Fruit fly (Drosophila melanogaster) whole organism, larva: ENCODE measurements around the gene knrl.

ENCODE experiments used
- noc ChIP-seq: fragments of 200-800 bp; sonication (Bioruptor generic); optimal IDR thresholded peaks from 3 replicates; lab custom pipeline; 2019; ENCODE audit warnings: missing biosample characterization, mild to moderate bottlenecking, missing genetic modification characterization, moderate library complexity

The knrl gene

dm6 chr3L:20576504-20576903 lies 44.0 kb downstream of the knrl start:
- no peak for TF ChIP-seq noc (tag; lab: Kevin White, UChicago)

- TF ChIP-seq noc (tag; lab: Kevin White, UChicago): no peak
Measured at dm6 chr3L:20570134-20570533, 50.3 kb downstream of the knrl start.

dm6 chr3L:20565561-20566128 lies 54.8 kb downstream of the knrl start:
- TF ChIP-seq noc (tag; lab: Kevin White, UChicago): no peak

dm6 chr3L:20563767-20564166 lies 56.7 kb downstream of the knrl start:
- TF ChIP-seq noc (tag; lab: Kevin White, UChicago): no peak

dm6 chr3L:20562649-20563048 lies 57.8 kb downstream of the knrl start:
- TF ChIP-seq noc (tag; lab: Kevin White, UChicago): no peak

dm6 chr3L:20557065-20557464 lies 63.4 kb downstream of the knrl start:
- no peak for TF ChIP-seq noc (tag; lab: Kevin White, UChicago)

- no peak for TF ChIP-seq noc (tag; lab: Kevin White, UChicago)
Measured at dm6 chr3L:20556371-20556770, 64.1 kb downstream of the knrl start.

- TF ChIP-seq noc (tag; lab: Kevin White, UChicago): no peak
Measured at dm6 chr3L:20551862-20552261, 68.6 kb downstream of the knrl start.

dm6 chr3L:20549358-20549757 lies 71.1 kb downstream of the knrl start:
- TF ChIP-seq noc (tag; lab: Kevin White, UChicago): no peak

- TF ChIP-seq noc (tag; lab: Kevin White, UChicago): peak; percentile 4
Measured at dm6 chr3L:20548201-20548854, 72.1 kb downstream of the knrl start.
